Worm (Caenorhabditis elegans) whole organism, mixed stage, embryonic: ENCODE data around the gene Y17G9A.2.
A peak's percentile ranks its signal among the peaks of the same experiment; 100 is the strongest.

Experiments
- M03D4.4 ChIP-seq: sonication (generic microtip); optimal IDR thresholded peaks from 2 replicates; lab custom pipeline; 2017; ENCODE audit warnings: mild to moderate bottlenecking, missing genetic modification characterization, missing compliant biosample characterization
- bed-3 ChIP-seq: fragments of 200-800 bp; sonication (Bioruptor generic); optimal IDR thresholded peaks from 3 replicates; lab custom pipeline; 2018; ENCODE audit warnings: mild to moderate bottlenecking, missing genetic modification characterization, moderate library complexity, missing compliant biosample characterization
- blmp-1 ChIP-seq: fragments of 150-350 bp; optimal IDR thresholded peaks from 2 replicates; lab custom pipeline; 2014; ENCODE audit warnings: missing biosample characterization, missing genetic modification characterization
- ceh-43 ChIP-seq: fragments of 200-800 bp; sonication (Bioruptor generic); optimal IDR thresholded peaks from 2 replicates; lab custom pipeline; 2018; ENCODE audit warnings: mild to moderate bottlenecking, missing genetic modification characterization, moderate library complexity, missing compliant biosample characterization
- ceh-83 ChIP-seq: fragments of 200-800 bp; sonication (Bioruptor generic); optimal IDR thresholded peaks from 2 replicates; lab custom pipeline; 2018; ENCODE audit warnings: mild to moderate bottlenecking, missing genetic modification characterization, missing compliant biosample characterization
- ces-1 ChIP-seq: fragments of 150-350 bp; optimal IDR thresholded peaks from 2 replicates; lab custom pipeline; 2014; ENCODE audit warnings: missing biosample characterization, missing genetic modification reagents, missing genetic modification characterization
- cnd-1 ChIP-seq: fragments of 200-800 bp; sonication (Bioruptor generic); optimal IDR thresholded peaks from 2 replicates; lab custom pipeline; 2018; ENCODE audit warnings: mild to moderate bottlenecking, missing genetic modification characterization, missing compliant biosample characterization
- drap-1 ChIP-seq: fragments of 200-800 bp; sonication (Bioruptor generic); optimal IDR thresholded peaks from 3 replicates; lab custom pipeline; 2018; ENCODE audit warnings: mild to moderate bottlenecking, missing genetic modification characterization, missing compliant biosample characterization
- elt-1 ChIP-seq: sonication (generic microtip); optimal IDR thresholded peaks from 2 replicates; lab custom pipeline; 2017; ENCODE audit warnings: missing genetic modification characterization, mild to moderate bottlenecking, missing compliant biosample characterization, antibody characterized with exemption, moderate library complexity, borderline replicate concordance; ENCODE audit not compliant: insufficient read depth
- elt-3 ChIP-seq: fragments of 150-350 bp; optimal IDR thresholded peaks from 2 replicates; lab custom pipeline; 2014; ENCODE audit warnings: missing biosample characterization, missing genetic modification characterization
- flh-1 ChIP-seq: fragments of 200-800 bp; sonication (Bioruptor generic); optimal IDR thresholded peaks from 2 replicates; lab custom pipeline; 2018; ENCODE audit warnings: mild to moderate bottlenecking, missing genetic modification characterization, moderate library complexity, missing compliant biosample characterization
- ham-2 ChIP-seq: fragments of 200-800 bp; sonication (Bioruptor generic); optimal IDR thresholded peaks from 2 replicates; lab custom pipeline; 2018; ENCODE audit warnings: mild to moderate bottlenecking, missing genetic modification characterization, missing compliant biosample characterization
- hlh-1 ChIP-seq: fragments of 150-350 bp; optimal IDR thresholded peaks from 2 replicates; lab custom pipeline; 2014; ENCODE audit warnings: missing biosample characterization, missing genetic modification reagents, missing genetic modification characterization
- lin-13 ChIP-seq: fragments of 150-350 bp; optimal IDR thresholded peaks from 2 replicates; lab custom pipeline; 2014; ENCODE audit warnings: missing biosample characterization, missing genetic modification characterization
- lin-32 ChIP-seq: fragments of 200-800 bp; sonication (Bioruptor generic); optimal IDR thresholded peaks from 2 replicates; lab custom pipeline; 2018; ENCODE audit warnings: mild to moderate bottlenecking, missing genetic modification characterization, missing compliant biosample characterization
- lsy-2 ChIP-seq: fragments of 150-350 bp; optimal IDR thresholded peaks from 2 replicates; lab custom pipeline; 2014; ENCODE audit warnings: missing biosample characterization, missing genetic modification characterization
- mab-5 ChIP-seq: fragments of 150-350 bp; optimal IDR thresholded peaks from 2 replicates; lab custom pipeline; 2014; ENCODE audit warnings: missing biosample characterization, missing genetic modification characterization
- mep-1 ChIP-seq: fragments of 150-350 bp; optimal IDR thresholded peaks from 2 replicates; lab custom pipeline; 2017; ENCODE audit warnings: missing biosample characterization, missing genetic modification reagents, missing genetic modification characterization, inconsistent platforms
- mls-2 ChIP-seq: sonication (generic microtip); optimal IDR thresholded peaks from 2 replicates; lab custom pipeline; 2016; ENCODE audit warnings: mild to moderate bottlenecking, missing genetic modification characterization, moderate library complexity, missing compliant biosample characterization
- nhr-237 ChIP-seq: fragments of 150-350 bp; optimal IDR thresholded peaks from 2 replicates; lab custom pipeline; 2014; ENCODE audit warnings: missing biosample characterization, missing genetic modification characterization
- nhr-28 ChIP-seq: fragments of 150-350 bp; optimal IDR thresholded peaks from 2 replicates; lab custom pipeline; 2014; ENCODE audit warnings: missing biosample characterization, missing genetic modification characterization
- nhr-76 ChIP-seq: sonication (generic microtip); optimal IDR thresholded peaks from 2 replicates; lab custom pipeline; 2017; ENCODE audit warnings: missing biosample characterization, missing genetic modification characterization
- pha-4 ChIP-seq: fragments of 150-350 bp; optimal IDR thresholded peaks from 2 replicates; lab custom pipeline; 2018; ENCODE audit warnings: missing biosample characterization, missing genetic modification reagents, missing genetic modification characterization
- sem-2 ChIP-seq: fragments of 200-800 bp; sonication (Bioruptor generic); optimal IDR thresholded peaks from 2 replicates; lab custom pipeline; 2018; ENCODE audit warnings: mild to moderate bottlenecking, missing genetic modification characterization, missing compliant biosample characterization
- snpc-4 ChIP-seq: fragments of 150-350 bp; optimal IDR thresholded peaks from 2 replicates; lab custom pipeline; 2014; ENCODE audit warnings: missing biosample characterization, missing genetic modification characterization
- sptf-1 ChIP-seq: sonication (generic microtip); optimal IDR thresholded peaks from 2 replicates; lab custom pipeline; 2017; ENCODE audit warnings: mild to moderate bottlenecking, missing genetic modification characterization, moderate library complexity, missing compliant biosample characterization
- tbx-8 ChIP-seq: fragments of 200-800 bp; sonication (Bioruptor generic); optimal IDR thresholded peaks from 2 replicates; lab custom pipeline; 2018; ENCODE audit warnings: mild to moderate bottlenecking, missing genetic modification characterization, moderate library complexity, missing compliant biosample characterization
- unc-120 ChIP-seq: sonication (generic microtip); optimal IDR thresholded peaks from 2 replicates; lab custom pipeline; 2017; ENCODE audit warnings: missing genetic modification characterization, missing compliant biosample characterization; ENCODE audit not compliant: poor library complexity, severe bottlenecking
- unc-39 ChIP-seq: fragments of 150-350 bp; optimal IDR thresholded peaks from 2 replicates; lab custom pipeline; 2014; ENCODE audit warnings: missing biosample characterization, missing genetic modification characterization
- unc-62 ChIP-seq: fragments of 150-350 bp; optimal IDR thresholded peaks from 2 replicates; lab custom pipeline; 2014; ENCODE audit warnings: missing biosample characterization, missing genetic modification reagents, missing genetic modification characterization
- zip-8 ChIP-seq: fragments of 150-350 bp; optimal IDR thresholded peaks from 2 replicates; lab custom pipeline; 2014; ENCODE audit warnings: missing biosample characterization, missing genetic modification characterization
- ztf-11 ChIP-seq: fragments of 150-350 bp; optimal IDR thresholded peaks from 2 replicates; lab custom pipeline; 2014; ENCODE audit warnings: missing biosample characterization, missing genetic modification characterization

Y17G9A.2 gene

DNA sequence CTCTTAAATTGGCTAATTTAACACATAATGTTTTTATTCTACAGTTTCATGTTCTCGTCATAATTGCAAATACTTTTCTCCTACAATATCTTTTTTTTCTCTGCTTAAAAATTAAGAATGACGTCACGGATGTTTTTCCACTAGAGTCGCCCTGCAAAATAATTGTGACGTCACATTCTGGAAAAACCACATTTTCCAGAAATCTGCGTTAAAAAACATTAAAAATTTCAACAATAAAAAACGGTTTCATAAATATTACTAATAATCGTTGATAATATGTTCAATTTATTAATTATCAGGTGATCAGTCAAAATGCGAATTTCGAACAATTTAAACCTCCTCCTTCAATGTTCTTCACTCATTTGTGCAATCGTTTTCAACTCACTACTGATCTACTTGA is 27.9 kb upstream of the Y17G9A.2 start, which contains the start of gene str-166:
Gene str-166 (plus strand): TSS at position 301 of the 400 bp plus-strand sequence.
- no peak for TF ChIP-seq ztf-11 (tag; lab: Kevin White, UChicago)
- TF ChIP-seq zip-8 (tag; lab: Kevin White, UChicago): peak; percentile 75

DNA sequence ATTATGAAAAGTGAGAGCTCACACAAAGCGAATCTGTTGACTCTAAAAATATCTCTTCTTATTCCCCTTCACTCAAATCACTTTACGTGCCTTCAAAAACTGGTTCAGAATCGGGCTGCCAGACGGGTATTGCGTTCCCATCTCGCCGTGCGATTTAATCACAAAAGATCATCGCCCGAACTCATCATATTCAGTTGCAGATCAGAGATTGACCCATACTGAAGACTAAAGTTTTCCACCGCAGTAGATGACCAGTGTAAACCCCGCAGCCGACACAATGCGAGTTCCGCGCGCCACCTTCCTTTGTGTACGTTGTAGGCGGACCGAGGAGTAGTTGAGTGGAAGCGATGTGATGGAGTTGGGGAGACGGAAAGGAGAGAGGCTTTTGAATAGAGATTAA is 24.5 kb upstream of the Y17G9A.2 start:
- TF ChIP-seq pha-4 (tag; lab: Kevin White, UChicago) (no peak), ceh-43 (GFP tag; lab: Kevin White, UChicago) (no peak), unc-62 (GFP tag; lab: Kevin White, UChicago) (no peak), nhr-76 (tag; lab: Kevin White, UChicago) (no peak), ces-1 (GFP tag; lab: Kevin White, UChicago) (peak; percentile 34), flh-1 (no peak), blmp-1 (tag; lab: Kevin White, UChicago) (no peak), sptf-1 (no peak), ham-2 (GFP tag; lab: Kevin White, UChicago) (no peak), tbx-8 (GFP tag; lab: Kevin White, UChicago) (no peak), sem-2 (GFP tag; lab: Kevin White, UChicago) (no peak), mab-5 (tag; lab: Kevin White, UChicago) (no peak), mls-2 (tag; lab: Kevin White, UChicago) (no peak), hlh-1 (tag; lab: Kevin White, UChicago) (peak; percentile 43), lin-32 (GFP tag; lab: Kevin White, UChicago) (no peak), unc-120 (no peak), snpc-4 (tag; lab: Kevin White, UChicago) (no peak), zip-8 (tag; lab: Kevin White, UChicago) (no peak)
- TF ChIP-seq, all 35 proteins: peak for 2

DNA sequence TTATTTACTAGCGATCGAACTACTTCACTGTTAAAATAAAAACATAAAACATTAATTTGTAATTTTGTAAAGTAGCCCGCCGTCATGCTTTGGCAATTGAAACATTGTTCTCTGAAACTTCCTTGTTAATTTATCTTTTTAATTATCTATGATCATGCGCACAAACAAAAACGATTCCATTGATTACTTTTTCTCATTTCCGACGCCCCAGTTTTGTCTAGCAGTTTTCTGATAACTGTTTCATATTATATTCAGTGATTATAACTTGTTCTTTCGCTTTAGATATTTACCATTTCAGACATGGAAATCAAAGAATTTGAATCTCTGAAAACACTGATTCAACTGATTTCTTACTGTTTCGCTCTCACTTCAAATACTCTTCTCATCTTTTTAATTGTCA is 21.0 kb upstream of the Y17G9A.2 start, which contains the start of gene str-170:
Gene str-170 (plus strand): TSS at position 301 of the 400 bp plus-strand sequence.
- TF ChIP-seq elt-1: no peak
- TF ChIP-seq ztf-11 (tag; lab: Kevin White, UChicago): no peak
- no peak for TF ChIP-seq nhr-237 (tag; lab: Kevin White, UChicago)
- no peak for TF ChIP-seq sem-2 (GFP tag; lab: Kevin White, UChicago)
- TF ChIP-seq nhr-28: no peak
- no peak for TF ChIP-seq ceh-83 (GFP tag; lab: Kevin White, UChicago)
- TF ChIP-seq zip-8 (tag; lab: Kevin White, UChicago): no peak
- no peak for TF ChIP-seq pha-4 (tag; lab: Kevin White, UChicago)
- TF ChIP-seq nhr-76 (tag; lab: Kevin White, UChicago): no peak
- no peak for TF ChIP-seq ham-2 (GFP tag; lab: Kevin White, UChicago)
- no peak for TF ChIP-seq lin-32 (GFP tag; lab: Kevin White, UChicago)
- no peak for TF ChIP-seq snpc-4 (tag; lab: Kevin White, UChicago)
- TF ChIP-seq mab-5 (tag; lab: Kevin White, UChicago): no peak
- no peak for TF ChIP-seq ces-1 (GFP tag; lab: Kevin White, UChicago)
- TF ChIP-seq blmp-1 (tag; lab: Kevin White, UChicago): no peak
- no peak for TF ChIP-seq mls-2 (tag; lab: Kevin White, UChicago)
- TF ChIP-seq flh-1: no peak
- TF ChIP-seq, all 35 proteins: peak for 0

DNA sequence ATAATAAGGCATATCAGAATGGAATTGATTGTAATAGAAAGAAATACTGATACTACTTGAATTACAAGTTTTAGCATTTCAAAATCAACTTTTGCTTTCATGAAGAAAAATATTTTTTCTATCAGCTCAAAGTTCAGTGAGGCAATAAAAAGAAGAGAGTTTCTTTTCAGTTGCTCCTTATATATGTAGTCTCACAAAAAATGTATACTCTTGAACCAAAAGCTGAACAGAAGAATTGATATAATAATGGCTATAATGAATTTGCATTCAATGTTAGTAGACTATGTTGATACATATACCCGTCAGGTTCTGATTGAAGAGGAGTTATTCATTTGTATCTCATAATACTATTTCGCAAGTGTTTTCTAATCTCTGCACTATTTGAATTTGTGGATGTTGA is 18.5 kb upstream of the Y17G9A.2 start, which contains the start of gene str-174:
Gene str-174 (minus strand): TSS at position 101 of the 400 bp plus-strand sequence.
- no peak for TF ChIP-seq drap-1
- no peak for TF ChIP-seq snpc-4 (tag; lab: Kevin White, UChicago)
- no peak for TF ChIP-seq sem-2 (GFP tag; lab: Kevin White, UChicago)
- no peak for TF ChIP-seq bed-3 (GFP tag; lab: Kevin White, UChicago)
- no peak for TF ChIP-seq ztf-11 (tag; lab: Kevin White, UChicago)
- no peak for TF ChIP-seq elt-1
- no peak for TF ChIP-seq unc-39
- no peak for TF ChIP-seq nhr-76 (tag; lab: Kevin White, UChicago)
- no peak for TF ChIP-seq elt-3 (tag; lab: Kevin White, UChicago)
- TF ChIP-seq pha-4 (tag; lab: Kevin White, UChicago): no peak
- TF ChIP-seq cnd-1 (tag; lab: Kevin White, UChicago): no peak
- no peak for TF ChIP-seq sptf-1
- TF ChIP-seq flh-1: no peak
- no peak for TF ChIP-seq ces-1 (GFP tag; lab: Kevin White, UChicago)
- TF ChIP-seq mls-2 (tag; lab: Kevin White, UChicago): no peak
- no peak for TF ChIP-seq lsy-2 (tag; lab: Kevin White, UChicago)
- no peak for TF ChIP-seq unc-62 (GFP tag; lab: Kevin White, UChicago)
- TF ChIP-seq ceh-43 (GFP tag; lab: Kevin White, UChicago): no peak
- no peak for TF ChIP-seq tbx-8 (GFP tag; lab: Kevin White, UChicago)

DNA sequence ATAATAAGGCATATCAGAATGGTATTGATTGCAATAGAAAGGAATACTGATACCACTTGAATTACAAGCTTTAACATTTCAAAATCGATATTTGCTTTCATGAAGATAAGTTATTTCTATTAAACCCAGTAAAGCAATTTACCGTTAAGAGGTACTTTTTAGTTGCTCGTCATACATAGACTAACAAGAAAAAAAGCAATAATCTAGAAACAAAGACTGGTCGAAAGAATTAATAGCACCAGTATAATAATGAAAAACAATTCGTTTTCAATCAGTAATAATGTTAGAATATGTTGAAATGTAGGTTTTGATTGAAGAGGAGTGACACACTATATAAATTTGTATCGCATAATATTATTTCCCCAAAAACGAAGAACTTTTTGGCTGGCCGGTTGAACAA is 14.5 kb upstream of the Y17G9A.2 start, which contains the start of gene str-175:
Gene str-175 (minus strand): TSS at position 101 of the 400 bp plus-strand sequence.
- no peak for TF ChIP-seq pha-4 (tag; lab: Kevin White, UChicago)
- no peak for TF ChIP-seq bed-3 (GFP tag; lab: Kevin White, UChicago)
- TF ChIP-seq blmp-1 (tag; lab: Kevin White, UChicago): no peak
- no peak for TF ChIP-seq lin-13 (tag; lab: Kevin White, UChicago)
- no peak for TF ChIP-seq mep-1 (tag; lab: Kevin White, UChicago)
- TF ChIP-seq unc-39: no peak
- no peak for TF ChIP-seq M03D4.4 (tag; lab: Kevin White, UChicago)
- no peak for TF ChIP-seq nhr-28
- TF ChIP-seq ceh-83 (GFP tag; lab: Kevin White, UChicago): no peak
- TF ChIP-seq sem-2 (GFP tag; lab: Kevin White, UChicago): no peak
- no peak for TF ChIP-seq unc-62 (GFP tag; lab: Kevin White, UChicago)
